Fruit fly (Drosophila melanogaster) whole organism, embryonic: ENCODE results near the gene alphaKap4.

Source experiments
- B-H2 ChIP-seq: fragments of 200-800 bp; sonication (Bioruptor generic); optimal IDR thresholded peaks from 2 replicates; lab custom pipeline; 2018; ENCODE audit warnings: missing biosample characterization, mild to moderate bottlenecking, missing genetic modification characterization
- CG10267 ChIP-seq: fragments of 200-800 bp; sonication (Bioruptor generic); optimal IDR thresholded peaks from 2 replicates; lab custom pipeline; 2018; ENCODE audit warnings: missing biosample characterization, mild to moderate bottlenecking, missing genetic modification characterization, moderate library complexity
- CG11560 ChIP-seq: fragments of 200-800 bp; sonication (Bioruptor generic); IDR thresholded peaks from 3 replicates; pipeline ENCODE4 v1.3.6; 2022; ENCODE audit warnings: missing biosample characterization, missing genetic modification characterization
- CG12299 ChIP-seq: fragments of 200-800 bp; sonication (Bioruptor generic); optimal IDR thresholded peaks from 2 replicates; lab custom pipeline; 2018; ENCODE audit warnings: missing biosample characterization, mild to moderate bottlenecking, missing genetic modification characterization
- CG13287 ChIP-seq: fragments of 200-800 bp; sonication (Bioruptor generic); IDR thresholded peaks from 2 replicates; pipeline ENCODE4 v1.3.6; 2022; ENCODE audit warnings: missing biosample characterization, missing genetic modification characterization; ENCODE audit not compliant: partially characterized antibody
- CG14710 ChIP-seq: fragments of 200-800 bp; sonication (Bioruptor generic); optimal IDR thresholded peaks from 3 replicates; lab custom pipeline; 2019; ENCODE audit warnings: missing biosample characterization, mild to moderate bottlenecking, missing genetic modification characterization, moderate library complexity
- CG1529 ChIP-seq: fragments of 200-800 bp; sonication (Bioruptor generic); optimal IDR thresholded peaks from 3 replicates; lab custom pipeline; 2018; ENCODE audit warnings: missing biosample characterization, missing genetic modification characterization
- CG15696 ChIP-seq: fragments of 200-800 bp; sonication (Bioruptor generic); optimal IDR thresholded peaks from 2 replicates; lab custom pipeline; 2019; ENCODE audit warnings: missing biosample characterization, mild to moderate bottlenecking, missing genetic modification characterization, moderate library complexity
- CG1647 ChIP-seq: fragments of 200-800 bp; sonication (Bioruptor generic); optimal IDR thresholded peaks from 3 replicates; lab custom pipeline; 2016; ENCODE audit warnings: missing biosample characterization, missing genetic modification characterization
- CG17328 ChIP-seq: fragments of 200-800 bp; sonication (Bioruptor generic); IDR thresholded peaks from 2 replicates; pipeline ENCODE4 v1.3.6; 2022; ENCODE audit warnings: missing biosample characterization, missing genetic modification characterization
- CG2202 ChIP-seq: fragments of 200-800 bp; sonication (Bioruptor generic); optimal IDR thresholded peaks from 2 replicates; lab custom pipeline; 2018; ENCODE audit warnings: missing biosample characterization, mild to moderate bottlenecking, missing genetic modification characterization
- CG5180 ChIP-seq: fragments of 200-800 bp; sonication (Bioruptor generic); optimal IDR thresholded peaks from 3 replicates; lab custom pipeline; 2017; ENCODE audit warnings: missing biosample characterization, missing genetic modification characterization, mild to moderate bottlenecking, moderate library complexity, missing genetic modification reagents
- CG7271 ChIP-seq: fragments of 200-800 bp; sonication (Bioruptor generic); optimal IDR thresholded peaks from 2 replicates; lab custom pipeline; 2018; ENCODE audit warnings: missing biosample characterization, mild to moderate bottlenecking, missing genetic modification characterization, moderate library complexity
- CG7357 ChIP-seq: fragments of 200-800 bp; sonication (Bioruptor generic); IDR thresholded peaks from 3 replicates; pipeline ENCODE4 v1.3.6; 2022; ENCODE audit warnings: missing biosample characterization, missing genetic modification characterization
- CG7928 ChIP-seq: fragments of 200-800 bp; sonication (Bioruptor generic); optimal IDR thresholded peaks from 2 replicates; lab custom pipeline; 2017; ENCODE audit warnings: missing biosample characterization, mild to moderate bottlenecking, missing genetic modification characterization
- CG8765 ChIP-seq: fragments of 200-800 bp; sonication (Bioruptor generic); IDR thresholded peaks from 2 replicates; pipeline ENCODE4 v1.3.6; 2022; ENCODE audit warnings: missing biosample characterization, missing genetic modification characterization
- CHES-1-like ChIP-seq: fragments of 200-800 bp; sonication (Bioruptor generic); optimal IDR thresholded peaks from 2 replicates; lab custom pipeline; 2016; ENCODE audit warnings: missing biosample characterization, missing genetic modification characterization
- CrebB ChIP-seq: fragments of 200-800 bp; sonication (Bioruptor generic); optimal IDR thresholded peaks from 3 replicates; lab custom pipeline; 2018; ENCODE audit warnings: missing biosample characterization, mild to moderate bottlenecking, missing genetic modification characterization
- Fer1 ChIP-seq: fragments of 200-800 bp; sonication (Bioruptor generic); optimal IDR thresholded peaks from 2 replicates; lab custom pipeline; 2017; ENCODE audit warnings: missing biosample characterization, mild to moderate bottlenecking, missing genetic modification characterization
- Gug ChIP-seq: fragments of 200-800 bp; sonication (Bioruptor generic); IDR thresholded peaks from 4 replicates; pipeline ENCODE4 v1.3.6; 2022; ENCODE audit warnings: missing biosample characterization, missing genetic modification characterization
- Lim3 ChIP-seq: fragments of 200-800 bp; sonication (Bioruptor generic); IDR thresholded peaks from 2 replicates; pipeline ENCODE4 v1.3.6; 2022; ENCODE audit warnings: missing biosample characterization, missing genetic modification characterization
- Mrtf ChIP-seq: fragments of 200-800 bp; sonication (Bioruptor generic); IDR thresholded peaks from 3 replicates; pipeline ENCODE4 v1.3.6; 2022; ENCODE audit warnings: missing biosample characterization, missing genetic modification characterization
- Nf-YA ChIP-seq: fragments of 200-800 bp; sonication (Bioruptor generic); IDR thresholded peaks from 2 replicates; pipeline ENCODE4 v1.3.6; 2022; ENCODE audit warnings: missing biosample characterization, missing genetic modification characterization
- Side ChIP-seq: fragments of 200-800 bp; sonication (Bioruptor generic); optimal IDR thresholded peaks from 2 replicates; lab custom pipeline; 2016; ENCODE audit warnings: missing biosample characterization, missing genetic modification characterization
- Sin3A ChIP-seq: fragments of >200 bp; optimal IDR thresholded peaks from 2 replicates; lab custom pipeline; 2018
- Sox102F ChIP-seq: fragments of 200-800 bp; sonication (Bioruptor generic); optimal IDR thresholded peaks from 2 replicates; lab custom pipeline; 2018; ENCODE audit warnings: missing biosample characterization, mild to moderate bottlenecking, missing genetic modification characterization, moderate library complexity
- chinmo ChIP-seq: fragments of 200-800 bp; sonication (Bioruptor generic); IDR thresholded peaks from 4 replicates; pipeline ENCODE4 v1.3.6; 2022; ENCODE audit warnings: missing biosample characterization, missing genetic modification characterization; ENCODE audit not compliant: partially characterized antibody
- chm ChIP-seq: fragments of 200-800 bp; sonication (Bioruptor generic); IDR thresholded peaks from 2 replicates; pipeline ENCODE4 v1.3.6; 2022; ENCODE audit warnings: missing biosample characterization, missing genetic modification characterization
- da ChIP-seq: fragments of 200-800 bp; sonication (Bioruptor generic); optimal IDR thresholded peaks from 2 replicates; lab custom pipeline; 2016; ENCODE audit warnings: missing biosample characterization, missing genetic modification characterization
- disco-r ChIP-seq: fragments of 200-800 bp; sonication (Bioruptor generic); optimal IDR thresholded peaks from 2 replicates; lab custom pipeline; 2016; ENCODE audit warnings: missing biosample characterization, missing genetic modification characterization
- dmrt11E ChIP-seq: fragments of 200-800 bp; sonication (Bioruptor generic); optimal IDR thresholded peaks from 3 replicates; lab custom pipeline; 2018; ENCODE audit warnings: missing biosample characterization, mild to moderate bottlenecking, missing genetic modification characterization, moderate library complexity
- gfzf ChIP-seq: fragments of 200-800 bp; sonication (Bioruptor generic); optimal IDR thresholded peaks from 2 replicates; lab custom pipeline; 2016; ENCODE audit warnings: missing biosample characterization, mild to moderate bottlenecking, missing genetic modification characterization, moderate library complexity
- gsb-n ChIP-seq: fragments of 200-800 bp; sonication (Bioruptor generic); optimal IDR thresholded peaks from 3 replicates; lab custom pipeline; 2018; ENCODE audit warnings: missing biosample characterization, mild to moderate bottlenecking, missing genetic modification characterization
- kah ChIP-seq: fragments of 200-800 bp; sonication (Bioruptor generic); optimal IDR thresholded peaks from 2 replicates; lab custom pipeline; 2018; ENCODE audit warnings: missing biosample characterization, mild to moderate bottlenecking, missing genetic modification characterization
- lab ChIP-seq: fragments of 200-800 bp; sonication (Bioruptor generic); optimal IDR thresholded peaks from 3 replicates; lab custom pipeline; 2017; ENCODE audit warnings: missing biosample characterization, missing genetic modification characterization, mild to moderate bottlenecking, moderate library complexity, missing genetic modification reagents
- lilli ChIP-seq: fragments of 200-800 bp; sonication (Bioruptor generic); optimal IDR thresholded peaks from 3 replicates; lab custom pipeline; 2016; ENCODE audit warnings: missing biosample characterization, missing genetic modification characterization
- mirr ChIP-seq: fragments of 200-800 bp; sonication (Bioruptor generic); optimal IDR thresholded peaks from 3 replicates; lab custom pipeline; 2018; ENCODE audit warnings: missing biosample characterization, mild to moderate bottlenecking, missing genetic modification characterization
- nerfin-1 ChIP-seq: fragments of 200-800 bp; sonication (Bioruptor generic); optimal IDR thresholded peaks from 3 replicates; lab custom pipeline; 2019; ENCODE audit warnings: missing biosample characterization, mild to moderate bottlenecking, missing genetic modification characterization, moderate library complexity
- odd ChIP-seq: fragments of 200-800 bp; sonication (Bioruptor generic); optimal IDR thresholded peaks from 2 replicates; lab custom pipeline; 2017; ENCODE audit warnings: missing biosample characterization, mild to moderate bottlenecking, missing genetic modification characterization
- prd ChIP-seq, 3 experiments: fragments of >200 bp in 2 of 3; fragments of 200-800 bp in 1 of 3; sonication (Bioruptor generic) in 1 of 3; optimal IDR thresholded peaks in 2 of 3; IDR thresholded peaks in 1 of 3; 2 replicates in 2 of 3; 3 replicates in 1 of 3; pipeline versions ENCODE4 v1.3.6 to Lab custom; 2017 to 2022; ENCODE audit warnings: missing biosample characterization in 1 of 3, missing genetic modification characterization in 1 of 3
- pzg ChIP-seq: fragments of 200-800 bp; sonication (Bioruptor generic); optimal IDR thresholded peaks from 3 replicates; lab custom pipeline; 2018; ENCODE audit warnings: missing biosample characterization, mild to moderate bottlenecking, missing genetic modification characterization, moderate library complexity
- ranshi ChIP-seq: fragments of 200-800 bp; sonication (Bioruptor generic); IDR thresholded peaks from 2 replicates; pipeline ENCODE4 v1.3.6; 2022; ENCODE audit warnings: missing biosample characterization, missing genetic modification characterization
- sens-2 ChIP-seq: fragments of 200-800 bp; sonication (Bioruptor generic); IDR thresholded peaks from 2 replicates; pipeline ENCODE4 v1.3.6; 2022; ENCODE audit warnings: missing biosample characterization, missing genetic modification characterization
- sim ChIP-seq: fragments of 200-800 bp; sonication (Bioruptor generic); IDR thresholded peaks from 2 replicates; pipeline ENCODE4 v1.3.6; 2022; ENCODE audit warnings: missing biosample characterization, missing genetic modification characterization
- sima ChIP-seq: fragments of 200-800 bp; sonication (Bioruptor generic); optimal IDR thresholded peaks from 2 replicates; lab custom pipeline; 2016; ENCODE audit warnings: missing biosample characterization, missing genetic modification characterization
- slou ChIP-seq: fragments of 200-800 bp; sonication (Bioruptor generic); optimal IDR thresholded peaks from 3 replicates; lab custom pipeline; 2016; ENCODE audit warnings: missing biosample characterization, missing genetic modification characterization
- tll ChIP-seq, 2 experiments: fragments of 200-800 bp in 1 of 2; fragments of >200 bp in 1 of 2; sonication (Bioruptor generic) in 1 of 2; optimal IDR thresholded peaks; 2 replicates each; lab custom pipeline; 2017 to 2019; ENCODE audit warnings: missing biosample characterization in 2 of 2, missing genetic modification characterization in 2 of 2, mild to moderate bottlenecking in 1 of 2, moderate library complexity in 1 of 2
- trem ChIP-seq: fragments of 200-800 bp; optimal IDR thresholded peaks from 3 replicates; lab custom pipeline; 2019; ENCODE audit warnings: missing biosample characterization, mild to moderate bottlenecking, missing genetic modification characterization, moderate library complexity
- trh ChIP-seq: fragments of 200-800 bp; sonication (Bioruptor generic); optimal IDR thresholded peaks from 2 replicates; lab custom pipeline; 2016; ENCODE audit warnings: missing biosample characterization, missing genetic modification characterization

alphaKap4 gene

dm6 chr3L:5993701-5994499, 16.9 kb downstream of the alphaKap4 start (continued):
- TF ChIP-seq Gug (GFP tag; lab: Robert Waterston, UW) = peak; percentile 34; the same call in 1 of the 4 replicates
- TF ChIP-seq CG5180 (GFP tag; lab: Kevin White, UChicago) = no peak
- TF ChIP-seq gsb-n = peak; percentile 46
- peak; percentile 16 for TF ChIP-seq trem (tag; lab: Kevin White, UChicago)
- TF ChIP-seq CG11560 (tag; lab: Robert Waterston, UW) = no peak
- no peak for TF ChIP-seq lilli (GFP tag; lab: Kevin White, UChicago)
- peak; percentile 57 for TF ChIP-seq CG15696
- TF ChIP-seq disco-r (GFP tag; lab: Kevin White, UChicago) = no peak
- TF ChIP-seq CG7928 = no peak
- no peak for TF ChIP-seq pzg (GFP tag; lab: Kevin White, UChicago)
- TF ChIP-seq Side (GFP tag; lab: Kevin White, UChicago) = no peak
- TF ChIP-seq chinmo (GFP tag; lab: Robert Waterston, UW) = no peak
- peak; percentile 47; the same call in 1 of the 2 replicates for TF ChIP-seq CG8765 (GFP tag; lab: Robert Waterston, UW)
- no peak for TF ChIP-seq trh
- no peak for TF ChIP-seq CG12299 (tag; lab: Kevin White, UChicago)
- TF ChIP-seq CHES-1-like = no peak
- TF ChIP-seq lab (GFP tag; lab: Kevin White, UChicago) = no peak
- TF ChIP-seq Fer1 (GFP tag; lab: Kevin White, UChicago) = no peak
- TF ChIP-seq ranshi (GFP tag; lab: Robert Waterston, UW) = no peak
- peak; percentile 16 for TF ChIP-seq CG10267
- TF ChIP-seq CG14710 = peak; percentile 42
- no peak for TF ChIP-seq sima (GFP tag; lab: Kevin White, UChicago)
- no peak for TF ChIP-seq CG13287
- TF ChIP-seq dmrt11E (tag; lab: Kevin White, UChicago) = peak; percentile 44
- no peak for TF ChIP-seq CG7357 (GFP tag; lab: Robert Waterston, UW)
- no peak for TF ChIP-seq CrebB
- TF ChIP-seq gfzf (GFP tag; lab: Kevin White, UChicago) = no peak
- no peak for TF ChIP-seq nerfin-1 (tag; lab: Kevin White, UChicago)
- TF ChIP-seq CG7271 (tag; lab: Kevin White, UChicago) = peak; percentile 18
- no peak for TF ChIP-seq CG17328 (GFP tag; lab: Robert Waterston, UW)
- no peak for TF ChIP-seq sens-2 (GFP tag; lab: Robert Waterston, UW)
- TF ChIP-seq tll (GFP tag; optimal IDR thresholded peaks at IDR 0.05; lab: Kevin White, UChicago) = no peak
- no peak for TF ChIP-seq kah (GFP tag; lab: Kevin White, UChicago)
- TF ChIP-seq prd (optimal IDR thresholded peaks at IDR 0.05; lab: Kevin White, UChicago) = no peak
- peak; percentile 74; the same call in 2 of the 3 replicates for TF ChIP-seq prd (GFP tag; IDR thresholded peaks at IDR 0.05; lab: Robert Waterston, UW)
- no peak for TF ChIP-seq Lim3 (GFP tag; lab: Robert Waterston, UW)
- no peak for TF ChIP-seq B-H2
- no peak for TF ChIP-seq Mrtf (GFP tag; lab: Robert Waterston, UW)
- TF ChIP-seq da (GFP tag; lab: Kevin White, UChicago) = no peak
- TF ChIP-seq chm = no peak
- no peak for TF ChIP-seq CG1529
- TF ChIP-seq slou (GFP tag; lab: Kevin White, UChicago) = no peak
- no peak for TF ChIP-seq mirr (GFP tag; lab: Kevin White, UChicago)
- no peak for TF ChIP-seq CG2202 (tag; lab: Kevin White, UChicago)
- no peak for TF ChIP-seq Sin3A (lab: Kevin White, UChicago)
- TF ChIP-seq Nf-YA = no peak
- TF ChIP-seq odd = no peak
- TF ChIP-seq sim = no peak
- TF ChIP-seq CG1647 (GFP tag; lab: Kevin White, UChicago) = no peak
- TF ChIP-seq Sox102F (GFP tag; lab: Kevin White, UChicago) = peak; percentile 5
